Worm (Caenorhabditis elegans) whole organism, L1 larva: ENCODE results near the gene tbc-20.

ENCODE experiments used
- F16B12.6 ChIP-seq: fragments of 150-350 bp; optimal IDR thresholded peaks from 2 replicates; lab custom pipeline; 2014; ENCODE audit warnings: missing biosample characterization, missing genetic modification characterization
- Y116A8C.19 ChIP-seq: sonication (generic microtip); optimal IDR thresholded peaks from 2 replicates; lab custom pipeline; 2016; ENCODE audit warnings: missing compliant biosample characterization, missing genetic modification characterization, borderline replicate concordance
- aly-2 ChIP-seq: fragments of 150-350 bp; optimal IDR thresholded peaks from 2 replicates; lab custom pipeline; 2014; ENCODE audit warnings: missing biosample characterization, missing genetic modification characterization
- blmp-1 ChIP-seq: fragments of 150-350 bp; optimal IDR thresholded peaks from 2 replicates; lab custom pipeline; 2014; ENCODE audit warnings: missing biosample characterization, missing genetic modification characterization
- ceh-8 ChIP-seq: fragments of 200-800 bp; sonication (Bioruptor generic); optimal IDR thresholded peaks from 2 replicates; lab custom pipeline; 2018; ENCODE audit warnings: mild to moderate bottlenecking, missing genetic modification characterization, moderate library complexity, missing compliant biosample characterization
- ceh-82 ChIP-seq, 3 experiments: fragments of 150-350 bp in 1 of 3; sonication (generic microtip) in 2 of 3; optimal IDR thresholded peaks; 2 replicates each; lab custom pipeline; 2014 to 2017; ENCODE audit warnings: missing biosample characterization in 3 of 3, missing genetic modification characterization in 3 of 3
- ceh-90 ChIP-seq: sonication (generic microtip); optimal IDR thresholded peaks from 2 replicates; lab custom pipeline; 2016; ENCODE audit warnings: missing genetic modification characterization, missing compliant biosample characterization
- ces-1 ChIP-seq: fragments of 150-350 bp; optimal IDR thresholded peaks from 2 replicates; lab custom pipeline; 2014; ENCODE audit warnings: missing biosample characterization, missing genetic modification reagents, missing genetic modification characterization
- efl-1 ChIP-seq, 4 experiments: fragments of 150-350 bp; optimal IDR thresholded peaks in 3 of 4; peaks in 1 of 4; 1 replicate in 1 of 4; 2 replicates in 3 of 4; lab custom pipeline; 2014; ENCODE audit warnings: missing biosample characterization in 2 of 4, missing genetic modification characterization in 2 of 4, missing genetic modification reagents in 2 of 4
- efl-3 ChIP-seq: fragments of 200-800 bp; sonication (Bioruptor generic); optimal IDR thresholded peaks from 2 replicates; lab custom pipeline; 2018; ENCODE audit warnings: mild to moderate bottlenecking, missing genetic modification characterization, missing compliant biosample characterization
- egl-13 ChIP-seq: sonication (generic microtip); optimal IDR thresholded peaks from 2 replicates; lab custom pipeline; 2016; ENCODE audit warnings: missing genotype, missing genetic modification reagents, missing genetic modification characterization, missing compliant biosample characterization
- egl-27 ChIP-seq, 2 experiments: fragments of 150-350 bp in 1 of 2; sonication (generic microtip); optimal IDR thresholded peaks; 3 replicates each; lab custom pipeline; 2017 to 2018; ENCODE audit warnings: missing biosample characterization in 2 of 2, missing genetic modification characterization in 2 of 2, missing genetic modification reagents in 2 of 2
- elt-2 ChIP-seq: sonication (generic microtip); optimal IDR thresholded peaks from 2 replicates; lab custom pipeline; 2016; ENCODE audit warnings: missing genetic modification characterization, mild to moderate bottlenecking, inconsistent platforms, missing compliant biosample characterization, missing genetic modification reagents
- elt-3 ChIP-seq, 6 experiments: fragments of 150-350 bp in 1 of 6; sonication (generic microtip); optimal IDR thresholded peaks; 2 replicates each; lab custom pipeline; 2017 to 2018; ENCODE audit warnings: missing biosample characterization in 6 of 6, missing genetic modification characterization in 6 of 6, inconsistent platforms in 1 of 6
- fkh-10 ChIP-seq: sonication (generic microtip); optimal IDR thresholded peaks from 2 replicates; lab custom pipeline; 2017; ENCODE audit warnings: missing biosample characterization, missing genetic modification reagents, missing genetic modification characterization
- fos-1 ChIP-seq: fragments of 150-350 bp; optimal IDR thresholded peaks from 2 replicates; lab custom pipeline; 2014; ENCODE audit warnings: missing biosample characterization, missing genetic modification characterization
- grh-1 ChIP-seq: fragments of 200-800 bp; sonication (Bioruptor generic); IDR thresholded peaks from 2 replicates; pipeline ENCODE4 v1.3.6; 2022; ENCODE audit warnings: missing genetic modification reagents, missing genetic modification characterization, missing compliant biosample characterization
- hlh-4 ChIP-seq: sonication (generic microtip); optimal IDR thresholded peaks from 2 replicates; lab custom pipeline; 2016; ENCODE audit warnings: mild to moderate bottlenecking, missing genetic modification characterization, missing compliant biosample characterization
- hpl-2 ChIP-seq: fragments of 150-350 bp; optimal IDR thresholded peaks from 2 replicates; lab custom pipeline; 2014; ENCODE audit warnings: missing biosample characterization, missing genetic modification reagents, missing genetic modification characterization
- jun-1 ChIP-seq: fragments of 150-350 bp; optimal IDR thresholded peaks from 2 replicates; lab custom pipeline; 2014; ENCODE audit warnings: missing biosample characterization, missing genetic modification reagents, missing genetic modification characterization
- lin-35 ChIP-seq, 2 experiments: fragments of 150-350 bp; optimal IDR thresholded peaks; 2 replicates each; lab custom pipeline; 2014; ENCODE audit warnings: missing biosample characterization in 2 of 2, missing genetic modification characterization in 2 of 2, missing genetic modification reagents in 2 of 2
- lir-3 ChIP-seq: sonication (generic microtip); optimal IDR thresholded peaks from 2 replicates; lab custom pipeline; 2016; ENCODE audit warnings: mild to moderate bottlenecking, missing genetic modification characterization, moderate library complexity, missing compliant biosample characterization; ENCODE audit not compliant: poor library complexity
- mef-2 ChIP-seq: fragments of 150-350 bp; optimal IDR thresholded peaks from 2 replicates; lab custom pipeline; 2014; ENCODE audit warnings: missing biosample characterization, missing genetic modification characterization
- mep-1 ChIP-seq: fragments of 150-350 bp; optimal IDR thresholded peaks from 2 replicates; lab custom pipeline; 2014; ENCODE audit warnings: missing biosample characterization, missing genetic modification characterization
- nhr-19 ChIP-seq: fragments of 200-800 bp; sonication (Bioruptor generic); conservative IDR thresholded peaks from 2 replicates; pipeline ENCODE4 v1.3.6; 2022; ENCODE audit warnings: missing genetic modification characterization, missing compliant biosample characterization
- nhr-20 ChIP-seq: sonication (generic microtip); optimal IDR thresholded peaks from 2 replicates; lab custom pipeline; 2016; ENCODE audit warnings: mild to moderate bottlenecking, missing genetic modification characterization, missing compliant biosample characterization
- nhr-237 ChIP-seq: fragments of 150-350 bp; optimal IDR thresholded peaks from 2 replicates; lab custom pipeline; 2014; ENCODE audit warnings: missing biosample characterization, missing genetic modification characterization
- nhr-28 ChIP-seq: fragments of 150-350 bp; optimal IDR thresholded peaks from 2 replicates; lab custom pipeline; 2014; ENCODE audit warnings: missing biosample characterization, missing genetic modification characterization
- nhr-47 ChIP-seq: sonication (generic microtip); optimal IDR thresholded peaks from 2 replicates; lab custom pipeline; 2016; ENCODE audit warnings: mild to moderate bottlenecking, missing genetic modification characterization, moderate library complexity, missing compliant biosample characterization
- nhr-76 ChIP-seq: sonication (generic microtip); optimal IDR thresholded peaks from 2 replicates; lab custom pipeline; 2017; ENCODE audit warnings: missing biosample characterization, missing genetic modification characterization
- nhr-84 ChIP-seq: sonication (generic microtip); optimal IDR thresholded peaks from 2 replicates; lab custom pipeline; 2017; ENCODE audit warnings: missing biosample characterization, missing genetic modification characterization
- nhr-85 ChIP-seq: sonication (generic microtip); peaks from one replicate; lab custom pipeline; 2016; ENCODE audit warnings: missing genetic modification characterization, inconsistent platforms, missing compliant biosample characterization
- nhr-90 ChIP-seq: sonication (generic microtip); optimal IDR thresholded peaks from 2 replicates; lab custom pipeline; 2016; ENCODE audit warnings: mild to moderate bottlenecking, missing genetic modification characterization, missing compliant biosample characterization; ENCODE audit not compliant: poor library complexity
- pax-3 ChIP-seq: fragments of 200-800 bp; sonication (Bioruptor generic); optimal IDR thresholded peaks from 2 replicates; lab custom pipeline; 2018; ENCODE audit warnings: mild to moderate bottlenecking, missing genetic modification characterization, moderate library complexity, missing compliant biosample characterization
- pqm-1 ChIP-seq: sonication (generic microtip); optimal IDR thresholded peaks from 3 replicates; lab custom pipeline; 2017; ENCODE audit warnings: missing biosample characterization, missing genetic modification characterization
- snpc-4 ChIP-seq: fragments of 150-350 bp; optimal IDR thresholded peaks from 2 replicates; lab custom pipeline; 2014; ENCODE audit warnings: missing biosample characterization, missing genetic modification characterization
- snu-23 ChIP-seq: sonication (generic microtip); optimal IDR thresholded peaks from 2 replicates; lab custom pipeline; 2016; ENCODE audit warnings: missing genetic modification characterization, missing compliant biosample characterization
- sptf-1 ChIP-seq: fragments of 150-350 bp; optimal IDR thresholded peaks from 2 replicates; lab custom pipeline; 2014; ENCODE audit warnings: missing biosample characterization, missing genetic modification characterization
- tbx-2 ChIP-seq: sonication (generic microtip); optimal IDR thresholded peaks from 2 replicates; lab custom pipeline; 2016; ENCODE audit warnings: missing genetic modification characterization, missing compliant biosample characterization
- unc-30 ChIP-seq: sonication (generic microtip); optimal IDR thresholded peaks from 2 replicates; lab custom pipeline; 2017; ENCODE audit warnings: missing biosample characterization, missing genetic modification characterization
- unc-98 ChIP-seq: fragments of 200-800 bp; sonication (Bioruptor generic); IDR thresholded peaks from 2 replicates; pipeline ENCODE4 v1.3.6; 2022; ENCODE audit warnings: missing genetic modification characterization, missing compliant biosample characterization
- zag-1 ChIP-seq: fragments of 150-350 bp; optimal IDR thresholded peaks from 2 replicates; lab custom pipeline; 2014; ENCODE audit warnings: missing biosample characterization, missing genetic modification characterization
- ztf-4 ChIP-seq: fragments of 150-350 bp; optimal IDR thresholded peaks from 2 replicates; lab custom pipeline; 2014; ENCODE audit warnings: missing biosample characterization, missing genetic modification characterization

Gene tbc-20

DNA sequence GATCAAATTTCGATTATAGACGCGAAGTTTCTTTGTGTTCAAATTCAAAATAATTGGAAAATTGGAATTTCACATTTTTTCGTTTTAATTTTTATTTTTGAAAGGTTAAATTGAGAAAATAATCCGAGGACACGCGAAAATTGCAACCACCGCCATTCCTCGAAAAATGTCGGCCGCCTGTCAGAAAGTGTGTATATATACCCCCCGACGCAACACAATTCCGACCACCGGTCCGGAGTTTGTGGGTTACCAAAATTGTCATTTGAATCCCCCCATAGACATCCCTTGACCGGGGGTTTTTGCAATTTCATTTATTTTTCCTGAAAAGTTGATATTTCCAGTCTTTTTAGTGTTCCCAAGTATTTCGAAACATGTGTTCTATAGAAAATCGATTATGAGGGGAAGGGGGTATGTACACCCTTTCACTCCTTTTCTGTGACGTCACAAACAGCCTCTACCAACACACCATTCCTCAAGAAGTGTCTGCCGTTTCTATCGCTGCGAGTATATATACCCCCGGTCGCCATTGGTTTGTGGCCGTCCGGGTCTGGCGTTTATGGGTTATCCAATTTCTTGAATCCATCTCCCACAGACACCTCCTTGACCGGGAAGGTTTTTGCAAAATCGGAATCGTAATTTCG is 6.1 kb downstream of the tbc-20 start, which contains the start of gene W01D2.3 (continued):
- TF ChIP-seq lir-3 (tag; lab: Kevin White, UChicago) = peak; percentile 32
- peak; percentile 50 to 66 (median 60) for TF ChIP-seq ceh-82 (tag; optimal IDR thresholded peaks at IDR 0.05; lab: Kevin White, UChicago)
- no peak for TF ChIP-seq fos-1 (tag; lab: Kevin White, UChicago)
- peak; percentile 81 for TF ChIP-seq aly-2 (tag; lab: Kevin White, UChicago)
- no peak for TF ChIP-seq egl-27 (tag; optimal IDR thresholded peaks at IDR 0.05; lab: Kevin White, UChicago)
- peak; percentile 37 for TF ChIP-seq jun-1
- peak; percentile 31 for TF ChIP-seq elt-2 (tag; lab: Kevin White, UChicago)
- TF ChIP-seq nhr-20 (tag; lab: Kevin White, UChicago) = peak; percentile 79
- TF ChIP-seq nhr-237 (tag; lab: Kevin White, UChicago) = no peak
- TF ChIP-seq nhr-76 (tag; lab: Kevin White, UChicago) = no peak
- TF ChIP-seq snu-23 (GFP tag; lab: Kevin White, UChicago) = peak; percentile 81
- TF ChIP-seq nhr-85 = peak; percentile 88
- TF ChIP-seq unc-98 (GFP tag; lab: Robert Waterston, UW) = no peak
- TF ChIP-seq pax-3 (tag; lab: Kevin White, UChicago) = peak; percentile 13
- peak; percentile 82 for TF ChIP-seq nhr-19 (GFP tag; lab: Robert Waterston, UW)
- peak; percentile 99 for TF ChIP-seq snpc-4 (tag; lab: Kevin White, UChicago)
- TF ChIP-seq grh-1 (GFP tag; lab: Robert Waterston, UW) = peak; percentile 65
- TF ChIP-seq egl-13 (tag; lab: Kevin White, UChicago) = peak; percentile 27
- TF ChIP-seq ceh-90 = no peak
- peak; percentile 88 for TF ChIP-seq nhr-90
- TF ChIP-seq F16B12.6 (tag; lab: Kevin White, UChicago) = peak; percentile 28
- no peak for TF ChIP-seq fkh-10
- TF ChIP-seq lin-35 (GFP tag; optimal IDR thresholded peaks at IDR 0.05; lab: Kevin White, UChicago) = peak; percentile 46 to 54
- TF ChIP-seq sptf-1 (tag; lab: Kevin White, UChicago) = no peak
- peak; percentile 51 for TF ChIP-seq ztf-4 (tag; lab: Kevin White, UChicago)
- TF ChIP-seq tbx-2 (tag; lab: Kevin White, UChicago) = peak; percentile 74
- no peak for TF ChIP-seq hlh-4 (tag; lab: Kevin White, UChicago)
- no peak for TF ChIP-seq zag-1 (tag; lab: Kevin White, UChicago)
- no peak for TF ChIP-seq pqm-1 (tag; lab: Kevin White, UChicago)
- no peak for TF ChIP-seq elt-3 (tag; optimal IDR thresholded peaks at IDR 0.05; lab: Kevin White, UChicago)
- TF ChIP-seq Y116A8C.19 = no peak
- TF ChIP-seq efl-1 (optimal IDR thresholded peaks at IDR 0.05; lab: Kevin White, UChicago) = peak; percentile 25 to 65
- peak; percentile 41 to 97 for TF ChIP-seq efl-1 (GFP tag; optimal IDR thresholded peaks at IDR 0.05 in 1 of 2; lab: Kevin White, UChicago)
- TF ChIP-seq nhr-47 (tag; lab: Kevin White, UChicago) = peak; percentile 92
- no peak for TF ChIP-seq nhr-28 (tag; lab: Kevin White, UChicago)
- peak; percentile 26 for TF ChIP-seq mep-1 (tag; lab: Kevin White, UChicago)
- TF ChIP-seq mef-2 = no peak
- TF ChIP-seq hpl-2 (GFP tag; lab: Kevin White, UChicago) = no peak
- peak; percentile 48 for TF ChIP-seq blmp-1 (tag; lab: Kevin White, UChicago)
- no peak for TF ChIP-seq unc-30 (tag; lab: Kevin White, UChicago)
- peak; percentile 59 for TF ChIP-seq efl-3 (GFP tag; lab: Kevin White, UChicago)
- no peak for TF ChIP-seq ces-1 (GFP tag; lab: Kevin White, UChicago)
- TF ChIP-seq nhr-84 = no peak

DNA sequence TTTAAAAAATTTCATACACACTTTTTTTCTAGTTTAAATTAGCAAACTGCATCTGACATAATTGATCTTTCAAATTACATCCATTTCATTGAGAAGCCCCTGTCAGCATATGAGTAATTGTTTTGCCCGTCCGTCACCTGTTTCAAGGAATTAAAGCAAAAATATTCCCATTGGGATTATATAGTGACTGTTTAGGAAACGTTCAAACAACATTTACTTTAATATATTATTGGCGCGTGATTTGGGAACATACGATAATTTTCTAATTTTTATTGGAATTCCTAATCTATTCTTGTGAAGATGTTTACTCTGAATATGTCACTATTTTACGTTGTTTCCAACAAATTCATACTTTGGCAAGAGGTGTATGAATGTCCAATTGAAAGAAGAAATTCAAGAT is 7.4 kb downstream of the tbc-20 start, which contains the start of gene srt-11:
TSS of gene srt-11 (plus strand) at position 301 of the 400 bp plus-strand sequence.
- TF ChIP-seq nhr-85 (no peak), ceh-8 (GFP tag; lab: Kevin White, UChicago) (peak; percentile 3), efl-1 (optimal IDR thresholded peaks at IDR 0.05; lab: Kevin White, UChicago) (no peak), efl-1 (GFP tag; optimal IDR thresholded peaks at IDR 0.05 in 1 of 2; lab: Kevin White, UChicago) (peak in 1 of 2 experiments; percentile 51)
- TF ChIP-seq, all 84 proteins: peak for 2
